Fruit fly (Drosophila melanogaster) whole organism: ENCODE measurements around the gene dpr2.

Experiments
- CG8478 ChIP-seq: fragments of >200 bp; optimal IDR thresholded peaks from 2 replicates; lab custom pipeline; 2018; ENCODE audit warnings: inconsistent platforms
- Dll ChIP-seq: fragments of >200 bp; optimal IDR thresholded peaks from 2 replicates; lab custom pipeline; 2017
- EcR ChIP-seq, 2 experiments: fragments of >200 bp; optimal IDR thresholded peaks; 2 replicates each; lab custom pipeline; 2017; ENCODE audit warnings: missing biosample characterization in 2 of 2, missing genetic modification characterization in 2 of 2, missing genetic modification reagents in 2 of 2
- usp ChIP-seq: fragments of >200 bp; optimal IDR thresholded peaks from 2 replicates; lab custom pipeline; 2017; ENCODE audit warnings: missing biosample characterization, missing genetic modification characterization, mixed read lengths

- TF ChIP-seq EcR (GFP tag; optimal IDR thresholded peaks at IDR 0.05; lab: Kevin White, UChicago) (no peak), usp (GFP tag; lab: Kevin White, UChicago) (no peak), CG8478 (no peak), Dll (no peak)
These were observed 94.1 kb downstream of the dpr2 start, which contains the start of gene CG12517 for dm6 chr2L:10869867-10870266.
